Fruit fly (Drosophila melanogaster) whole organism, embryonic: ENCODE data around the gene CG31231.
A peak's percentile ranks its signal among the peaks of the same experiment; 100 is the strongest.

Experiments used
- B-H2 ChIP-seq: fragments of 200-800 bp; sonication (Bioruptor generic); optimal IDR thresholded peaks from 2 replicates; lab custom pipeline; 2018; ENCODE audit warnings: missing biosample characterization, mild to moderate bottlenecking, missing genetic modification characterization
- CG1024 ChIP-seq: fragments of 200-800 bp; sonication (Bioruptor generic); IDR thresholded peaks from 2 replicates; pipeline ENCODE4 v1.3.6; 2022; ENCODE audit warnings: missing biosample characterization, missing genetic modification characterization
- CG10654 ChIP-seq: fragments of 200-800 bp; sonication (Bioruptor generic); optimal IDR thresholded peaks from 2 replicates; lab custom pipeline; 2016; ENCODE audit warnings: missing biosample characterization, missing genetic modification characterization
- CG11695 ChIP-seq: fragments of 200-800 bp; sonication (Bioruptor generic); IDR thresholded peaks from 3 replicates; pipeline ENCODE4 v1.3.6; 2022; ENCODE audit warnings: missing biosample characterization, missing genetic modification characterization
- CG13624 ChIP-seq: fragments of 200-800 bp; sonication (Bioruptor generic); optimal IDR thresholded peaks from 2 replicates; lab custom pipeline; 2016; ENCODE audit warnings: missing biosample characterization, missing genetic modification characterization
- CG13775 ChIP-seq: fragments of 200-800 bp; sonication (Bioruptor generic); optimal IDR thresholded peaks from 3 replicates; lab custom pipeline; 2017; ENCODE audit warnings: missing biosample characterization, mild to moderate bottlenecking, missing genetic modification characterization
- CG15073 ChIP-seq: fragments of 200-800 bp; sonication (Bioruptor generic); optimal IDR thresholded peaks from 2 replicates; lab custom pipeline; 2016; ENCODE audit warnings: missing biosample characterization, missing genetic modification characterization
- CG2889 ChIP-seq: fragments of 200-800 bp; sonication (Bioruptor generic); IDR thresholded peaks from 3 replicates; pipeline ENCODE4 v1.3.6; 2022; ENCODE audit warnings: missing biosample characterization, missing genetic modification characterization
- CG30403 ChIP-seq: fragments of 200-800 bp; sonication (Bioruptor generic); optimal IDR thresholded peaks from 3 replicates; lab custom pipeline; 2016; ENCODE audit warnings: missing biosample characterization, missing genetic modification characterization
- CG3065 ChIP-seq: fragments of 200-800 bp; sonication (Bioruptor generic); optimal IDR thresholded peaks from 2 replicates; lab custom pipeline; 2016; ENCODE audit warnings: missing biosample characterization, missing genetic modification characterization
- CG3407 ChIP-seq: fragments of 200-800 bp; sonication (Bioruptor generic); optimal IDR thresholded peaks from 2 replicates; lab custom pipeline; 2018; ENCODE audit warnings: missing biosample characterization, mild to moderate bottlenecking, missing genetic modification characterization
- CG5245 ChIP-seq: fragments of 200-800 bp; sonication (Bioruptor generic); optimal IDR thresholded peaks from 3 replicates; lab custom pipeline; 2016; ENCODE audit warnings: missing biosample characterization, missing genetic modification characterization
- CG6683 ChIP-seq: fragments of 200-800 bp; sonication (Bioruptor generic); optimal IDR thresholded peaks from 2 replicates; lab custom pipeline; 2017; ENCODE audit warnings: missing biosample characterization, mild to moderate bottlenecking, missing genetic modification characterization, missing genetic modification reagents
- CG6854 ChIP-seq: fragments of 200-800 bp; sonication (Bioruptor generic); optimal IDR thresholded peaks from 3 replicates; lab custom pipeline; 2017; ENCODE audit warnings: missing biosample characterization, mild to moderate bottlenecking, missing genetic modification characterization
- CG9727 ChIP-seq: fragments of 200-800 bp; sonication (Bioruptor generic); optimal IDR thresholded peaks from 3 replicates; lab custom pipeline; 2017; ENCODE audit warnings: missing biosample characterization, mild to moderate bottlenecking, missing genetic modification characterization
- Camta ChIP-seq: fragments of 200-800 bp; sonication (Bioruptor generic); optimal IDR thresholded peaks from 2 replicates; lab custom pipeline; 2016; ENCODE audit warnings: missing biosample characterization, missing genetic modification characterization
- CoRest ChIP-seq: fragments of 200-800 bp; sonication (Bioruptor generic); optimal IDR thresholded peaks from 3 replicates; lab custom pipeline; 2018; ENCODE audit warnings: missing biosample characterization, mild to moderate bottlenecking, missing genetic modification characterization, moderate library complexity
- Dbx ChIP-seq: fragments of 200-800 bp; sonication (Bioruptor generic); IDR thresholded peaks from 3 replicates; pipeline ENCODE4 v1.3.6; 2022; ENCODE audit warnings: missing biosample characterization, missing genetic modification characterization
- Dp ChIP-seq: fragments of 200-800 bp; sonication (Bioruptor generic); optimal IDR thresholded peaks from 2 replicates; lab custom pipeline; 2018; ENCODE audit warnings: missing biosample characterization, mild to moderate bottlenecking, missing genetic modification characterization, moderate library complexity
- HLHmδ ChIP-seq: fragments of 200-800 bp; sonication (Bioruptor generic); optimal IDR thresholded peaks from 2 replicates; lab custom pipeline; 2018; ENCODE audit warnings: missing biosample characterization, mild to moderate bottlenecking, missing genetic modification characterization, moderate library complexity
- Hey ChIP-seq: fragments of 200-800 bp; sonication (Bioruptor generic); optimal IDR thresholded peaks from 3 replicates; lab custom pipeline; 2018; ENCODE audit warnings: missing biosample characterization, mild to moderate bottlenecking, missing genetic modification characterization
- Hr3 ChIP-seq: fragments of 200-800 bp; sonication (Bioruptor generic); optimal IDR thresholded peaks from 3 replicates; lab custom pipeline; 2016; ENCODE audit warnings: missing biosample characterization, missing genetic modification characterization
- MTF-1 ChIP-seq: fragments of 200-800 bp; sonication (Bioruptor generic); optimal IDR thresholded peaks from 2 replicates; lab custom pipeline; 2018; ENCODE audit warnings: missing biosample characterization, mild to moderate bottlenecking, missing genetic modification characterization, borderline replicate concordance
- Med ChIP-seq: fragments of 200-800 bp; sonication (Bioruptor generic); peaks from one replicate; lab custom pipeline; 2016; ENCODE audit warnings: missing biosample characterization, missing genetic modification characterization, mild to moderate bottlenecking, inconsistent platforms, moderate library complexity
- NfI ChIP-seq: fragments of 200-800 bp; sonication (Bioruptor generic); optimal IDR thresholded peaks from 3 replicates; lab custom pipeline; 2018; ENCODE audit warnings: missing biosample characterization, mild to moderate bottlenecking, missing genetic modification characterization, moderate library complexity
- Oaz ChIP-seq: fragments of 200-800 bp; sonication (Bioruptor generic); IDR thresholded peaks from 2 replicates; pipeline ENCODE4 v1.3.6; 2022; ENCODE audit warnings: missing biosample characterization, missing genetic modification characterization
- Oli ChIP-seq: fragments of 200-800 bp; sonication (Bioruptor generic); optimal IDR thresholded peaks from 2 replicates; lab custom pipeline; 2018; ENCODE audit warnings: missing biosample characterization, mild to moderate bottlenecking, missing genetic modification characterization, moderate library complexity
- Poxn ChIP-seq: fragments of 200-800 bp; sonication (Bioruptor generic); IDR thresholded peaks from 2 replicates; pipeline ENCODE4 v1.3.6; 2022; ENCODE audit warnings: missing biosample characterization, missing genetic modification characterization
- Sin3A ChIP-seq: fragments of >200 bp; optimal IDR thresholded peaks from 2 replicates; lab custom pipeline; 2018
- ase ChIP-seq: fragments of 200-800 bp; sonication (Bioruptor generic); IDR thresholded peaks from 3 replicates; pipeline ENCODE4 v1.3.6; 2022; ENCODE audit warnings: missing biosample characterization, missing genetic modification characterization
- bigmax ChIP-seq: fragments of 200-800 bp; sonication (Bioruptor generic); optimal IDR thresholded peaks from 2 replicates; lab custom pipeline; 2018; ENCODE audit warnings: missing biosample characterization, mild to moderate bottlenecking, missing genetic modification characterization
- cad ChIP-seq: fragments of >200 bp; optimal IDR thresholded peaks from 2 replicates; lab custom pipeline; 2017; ENCODE audit warnings: missing biosample characterization, missing genetic modification characterization
- chinmo ChIP-seq: fragments of 200-800 bp; sonication (Bioruptor generic); IDR thresholded peaks from 4 replicates; pipeline ENCODE4 v1.3.6; 2022; ENCODE audit warnings: missing biosample characterization, missing genetic modification characterization; ENCODE audit not compliant: partially characterized antibody
- ci ChIP-seq: fragments of 200-800 bp; sonication (Bioruptor generic); IDR thresholded peaks from 3 replicates; pipeline ENCODE4 v1.3.6; 2022; ENCODE audit warnings: missing biosample characterization, missing genetic modification characterization
- danr ChIP-seq: fragments of 200-800 bp; sonication (Bioruptor generic); IDR thresholded peaks from 2 replicates; pipeline ENCODE4 v1.3.6; 2022; ENCODE audit warnings: missing biosample characterization, missing genetic modification characterization
- dm ChIP-seq: fragments of 200-800 bp; sonication (Bioruptor generic); optimal IDR thresholded peaks from 3 replicates; lab custom pipeline; 2016; ENCODE audit warnings: missing biosample characterization, missing genetic modification characterization
- dpn ChIP-seq, 2 experiments: fragments of 200-800 bp; sonication (Bioruptor generic); optimal IDR thresholded peaks; 3 replicates each; lab custom pipeline; 2016; ENCODE audit warnings: missing biosample characterization in 2 of 2, missing genetic modification characterization in 2 of 2
- emc ChIP-seq: fragments of 200-800 bp; sonication (Bioruptor generic); optimal IDR thresholded peaks from 2 replicates; lab custom pipeline; 2016; ENCODE audit warnings: missing biosample characterization, missing genetic modification characterization
- fd96Cb ChIP-seq: fragments of 200-800 bp; sonication (Bioruptor generic); optimal IDR thresholded peaks from 2 replicates; lab custom pipeline; 2018; ENCODE audit warnings: missing biosample characterization, mild to moderate bottlenecking, missing genetic modification characterization, moderate library complexity
- jumu ChIP-seq: fragments of 200-800 bp; sonication (Bioruptor generic); optimal IDR thresholded peaks from 3 replicates; lab custom pipeline; 2016; ENCODE audit warnings: missing biosample characterization, missing genetic modification characterization
- nerfin-1 ChIP-seq: fragments of 200-800 bp; sonication (Bioruptor generic); optimal IDR thresholded peaks from 3 replicates; lab custom pipeline; 2019; ENCODE audit warnings: missing biosample characterization, mild to moderate bottlenecking, missing genetic modification characterization, moderate library complexity
- salm ChIP-seq: fragments of 200-800 bp; sonication (Bioruptor generic); optimal IDR thresholded peaks from 2 replicates; lab custom pipeline; 2018; ENCODE audit warnings: missing biosample characterization, mild to moderate bottlenecking, missing genetic modification characterization
- sc ChIP-seq, 3 experiments: fragments of >200 bp in 2 of 3; fragments of 200-800 bp in 1 of 3; sonication (Bioruptor generic) in 1 of 3; optimal IDR thresholded peaks; 2 replicates in 2 of 3; 3 replicates in 1 of 3; lab custom pipeline; 2017; ENCODE audit warnings: mild to moderate bottlenecking in 1 of 3, missing biosample characterization in 1 of 3, missing genetic modification characterization in 1 of 3, missing genetic modification reagents in 1 of 3
- sima ChIP-seq: fragments of 200-800 bp; sonication (Bioruptor generic); optimal IDR thresholded peaks from 2 replicates; lab custom pipeline; 2016; ENCODE audit warnings: missing biosample characterization, missing genetic modification characterization
- sna ChIP-seq: fragments of 200-800 bp; sonication (Bioruptor generic); IDR thresholded peaks from 2 replicates; pipeline ENCODE4 v1.3.6; 2022; ENCODE audit warnings: missing biosample characterization, missing genetic modification characterization; ENCODE audit not compliant: partially characterized antibody
- sqz ChIP-seq: fragments of 200-800 bp; sonication (Bioruptor generic); optimal IDR thresholded peaks from 3 replicates; lab custom pipeline; 2018; ENCODE audit warnings: missing biosample characterization, mild to moderate bottlenecking, missing genetic modification characterization
- tio ChIP-seq: fragments of 200-800 bp; sonication (Bioruptor generic); optimal IDR thresholded peaks from 2 replicates; lab custom pipeline; 2017; ENCODE audit warnings: missing biosample characterization, missing genetic modification characterization, inconsistent platforms
- toy ChIP-seq: fragments of 200-800 bp; sonication (Bioruptor generic); IDR thresholded peaks from 2 replicates; pipeline ENCODE4 v1.3.6; 2022; ENCODE audit warnings: missing biosample characterization, missing genetic modification characterization
- trh ChIP-seq: fragments of 200-800 bp; sonication (Bioruptor generic); optimal IDR thresholded peaks from 2 replicates; lab custom pipeline; 2016; ENCODE audit warnings: missing biosample characterization, missing genetic modification characterization
- yki ChIP-seq: fragments of >200 bp; optimal IDR thresholded peaks from 3 replicates; lab custom pipeline; 2018

CG31231 gene

dm6 chr3R:18658945-18659642, 6.1 kb upstream of the CG31231 start, which contains the start of the genes CG31224 and CstF64 (continued):
- TF ChIP-seq CG6854 (GFP tag; lab: Kevin White, UChicago) = peak; percentile 27
- TF ChIP-seq cad (GFP tag; lab: Kevin White, UChicago) = no peak
- no peak for TF ChIP-seq Poxn (GFP tag; lab: Robert Waterston, UW)
- peak; percentile 83 for TF ChIP-seq dm (GFP tag; lab: Kevin White, UChicago)
- peak; percentile 72; the same call in 2 of the 3 replicates for TF ChIP-seq ase (GFP tag; lab: Robert Waterston, UW)
- TF ChIP-seq Hr3 (GFP tag; lab: Kevin White, UChicago) = peak; percentile 88
- peak; percentile 32 for TF ChIP-seq MTF-1
- no peak for TF ChIP-seq yki (lab: Kevin White, UChicago)
- TF ChIP-seq CG30403 (GFP tag; lab: Kevin White, UChicago) = peak; percentile 94
- TF ChIP-seq nerfin-1 = peak; percentile 86
- 0 out of 2 replicates have a peak, but pooled peaks have one; percentile 25 for TF ChIP-seq toy (GFP tag; lab: Robert Waterston, UW)
- TF ChIP-seq danr (GFP tag; lab: Robert Waterston, UW) = no peak; the same call in 1 of the 2 replicates
- TF ChIP-seq jumu = peak; percentile 89
- peak; percentile 53 for TF ChIP-seq sima (GFP tag; lab: Kevin White, UChicago)
- no peak for TF ChIP-seq CG15073 (GFP tag; lab: Kevin White, UChicago)
- TF ChIP-seq CG6683 (GFP tag; lab: Kevin White, UChicago) = peak; percentile 59
- TF ChIP-seq B-H2 (GFP tag; lab: Kevin White, UChicago) = peak; percentile 87
- no peak for TF ChIP-seq HLHmδ (GFP tag; lab: Kevin White, UChicago)
- TF ChIP-seq bigmax (GFP tag; lab: Kevin White, UChicago) = no peak
- no peak for TF ChIP-seq CG3407
- TF ChIP-seq CG10654 (GFP tag; lab: Kevin White, UChicago) = peak; percentile 89
- peak; percentile 90 to 93 for TF ChIP-seq dpn (GFP tag; optimal IDR thresholded peaks at IDR 0.05; lab: Kevin White, UChicago)
- peak; percentile 33; the same call in 1 of the 3 replicates for TF ChIP-seq CG2889
- TF ChIP-seq NfI (GFP tag; lab: Kevin White, UChicago) = peak; percentile 86
- TF ChIP-seq Hey (tag; lab: Kevin White, UChicago) = no peak
- TF ChIP-seq sna = no peak
- no peak for TF ChIP-seq sc (optimal IDR thresholded peaks at IDR 0.05; lab: Kevin White, UChicago)
- TF ChIP-seq sc (GFP tag; optimal IDR thresholded peaks at IDR 0.05; lab: Kevin White, UChicago) = peak; percentile 74
- TF ChIP-seq CG13624 (GFP tag; lab: Kevin White, UChicago) = peak; percentile 92
- TF ChIP-seq emc = peak; percentile 36
- peak; percentile 76 for TF ChIP-seq Sin3A (lab: Kevin White, UChicago)
- TF ChIP-seq Dp (GFP tag; lab: Kevin White, UChicago) = peak; percentile 23
- TF ChIP-seq CG13775 (GFP tag; lab: Kevin White, UChicago) = peak; percentile 91
- TF ChIP-seq CG9727 (GFP tag; lab: Kevin White, UChicago) = peak; percentile 82
- peak; percentile 87 for TF ChIP-seq CoRest (tag; lab: Kevin White, UChicago)
- TF ChIP-seq sqz (GFP tag; lab: Kevin White, UChicago) = no peak
- peak; percentile 76 for TF ChIP-seq CG5245 (GFP tag; lab: Kevin White, UChicago)
- peak; percentile 65 for TF ChIP-seq CG11695 (GFP tag; lab: Robert Waterston, UW)
- peak; percentile 85 for TF ChIP-seq ci (GFP tag; lab: Robert Waterston, UW)
- no peak for TF ChIP-seq tio (GFP tag; lab: Kevin White, UChicago)
- TF ChIP-seq salm (tag; lab: Kevin White, UChicago) = peak; percentile 36
- peak; percentile 42 for TF ChIP-seq CG3065 (GFP tag; lab: Kevin White, UChicago)
- TF ChIP-seq Oaz (GFP tag; lab: Robert Waterston, UW) = peak; percentile 63; the same call in 1 of the 2 replicates
- peak; percentile 45; the same call in 1 of the 2 replicates for TF ChIP-seq CG1024 (GFP tag; lab: Robert Waterston, UW)
- TF ChIP-seq trh = peak; percentile 58
- TF ChIP-seq Dbx = peak; percentile 85
- peak; percentile 84 for TF ChIP-seq Camta
- peak; percentile 59; the same call in 2 of the 4 replicates for TF ChIP-seq chinmo
- TF ChIP-seq Oli (tag; lab: Kevin White, UChicago) = peak; percentile 64
- TF ChIP-seq Med (GFP tag; lab: Kevin White, UChicago) = peak; percentile 98
- peak; percentile 79 for TF ChIP-seq fd96Cb
